Fruit fly (Drosophila melanogaster) whole organism, prepupa: Measurements from ENCODE around the gene CG12011.

Experiments
- Blimp-1 ChIP-seq: fragments of 200-800 bp; sonication (Bioruptor generic); optimal IDR thresholded peaks from 3 replicates; lab custom pipeline; 2017; ENCODE audit warnings: missing biosample characterization, missing genetic modification characterization, mild to moderate bottlenecking, moderate library complexity, missing genetic modification reagents
- CG10631 ChIP-seq: fragments of 200-800 bp; sonication (Bioruptor generic); optimal IDR thresholded peaks from 2 replicates; lab custom pipeline; 2016; ENCODE audit warnings: missing biosample characterization, missing genetic modification characterization
- CG10669 ChIP-seq: fragments of 200-800 bp; sonication (Bioruptor generic); optimal IDR thresholded peaks from 3 replicates; lab custom pipeline; 2018; ENCODE audit warnings: missing biosample characterization, mild to moderate bottlenecking, missing genetic modification characterization, moderate library complexity
- CG11294 ChIP-seq: fragments of 200-800 bp; sonication (Bioruptor generic); IDR thresholded peaks from 2 replicates; pipeline ENCODE4 v1.3.6; 2022; ENCODE audit warnings: missing biosample characterization, missing genetic modification characterization
- CG11762 ChIP-seq: fragments of 200-800 bp; sonication (Bioruptor generic); optimal IDR thresholded peaks from 3 replicates; lab custom pipeline; 2016; ENCODE audit warnings: missing biosample characterization, missing genetic modification characterization; ENCODE audit not compliant: insufficient read depth
- CG11902 ChIP-seq: fragments of 200-800 bp; sonication (Bioruptor generic); optimal IDR thresholded peaks from 3 replicates; lab custom pipeline; 2016; ENCODE audit warnings: missing biosample characterization, missing genetic modification characterization
- CG15336 ChIP-seq: fragments of 200-800 bp; sonication (Bioruptor generic); IDR thresholded peaks from 2 replicates; pipeline ENCODE4 v1.3.6; 2022; ENCODE audit warnings: missing biosample characterization, missing genetic modification characterization
- CG1621 ChIP-seq: fragments of 200-800 bp; sonication (Bioruptor generic); optimal IDR thresholded peaks from 3 replicates; lab custom pipeline; 2018; ENCODE audit warnings: missing biosample characterization, mild to moderate bottlenecking, missing genetic modification characterization
- CG16779 ChIP-seq: fragments of 200-800 bp; sonication (Bioruptor generic); optimal IDR thresholded peaks from 3 replicates; lab custom pipeline; 2017; ENCODE audit warnings: missing biosample characterization, mild to moderate bottlenecking, missing genetic modification characterization
- CG3032 ChIP-seq: fragments of 200-800 bp; optimal IDR thresholded peaks from 2 replicates; lab custom pipeline; 2019; ENCODE audit warnings: missing biosample characterization, mild to moderate bottlenecking, missing genetic modification characterization, moderate library complexity
- CG31627 ChIP-seq: fragments of 200-800 bp; sonication (Bioruptor generic); optimal IDR thresholded peaks from 3 replicates; lab custom pipeline; 2016; ENCODE audit warnings: missing biosample characterization, missing genetic modification characterization
- CG32006 ChIP-seq: fragments of 200-800 bp; sonication (Bioruptor generic); optimal IDR thresholded peaks from 3 replicates; lab custom pipeline; 2017; ENCODE audit warnings: missing biosample characterization, mild to moderate bottlenecking, missing genetic modification characterization
- CG34406 ChIP-seq: fragments of 200-800 bp; sonication (Bioruptor generic); optimal IDR thresholded peaks from 3 replicates; lab custom pipeline; 2016; ENCODE audit warnings: missing biosample characterization, missing genetic modification characterization
- CG3919 ChIP-seq: fragments of 200-800 bp; sonication (Bioruptor generic); optimal IDR thresholded peaks from 3 replicates; lab custom pipeline; 2016; ENCODE audit warnings: missing biosample characterization, missing genetic modification characterization
- CG6163 ChIP-seq: fragments of 200-800 bp; sonication (Bioruptor generic); IDR thresholded peaks from 3 replicates; pipeline ENCODE4 v1.3.6; 2022; ENCODE audit warnings: missing biosample characterization, missing genetic modification characterization
- CG6276 ChIP-seq: fragments of 200-800 bp; sonication (Bioruptor generic); optimal IDR thresholded peaks from 2 replicates; lab custom pipeline; 2017; ENCODE audit warnings: missing biosample characterization, mild to moderate bottlenecking, missing genetic modification characterization
- CG6792 ChIP-seq: fragments of 200-800 bp; sonication (Bioruptor generic); optimal IDR thresholded peaks from 3 replicates; lab custom pipeline; 2016; ENCODE audit warnings: missing biosample characterization, missing genetic modification characterization
- CG6854 ChIP-seq: fragments of 200-800 bp; sonication (Bioruptor generic); optimal IDR thresholded peaks from 2 replicates; lab custom pipeline; 2017; ENCODE audit warnings: missing biosample characterization, mild to moderate bottlenecking, missing genetic modification characterization
- CG7368 ChIP-seq: fragments of 200-800 bp; sonication (Bioruptor generic); optimal IDR thresholded peaks from 3 replicates; lab custom pipeline; 2016; ENCODE audit warnings: missing biosample characterization, missing genetic modification characterization
- CG8319 ChIP-seq: fragments of 200-800 bp; sonication (Bioruptor generic); optimal IDR thresholded peaks from 3 replicates; lab custom pipeline; 2016; ENCODE audit warnings: missing biosample characterization, missing genetic modification characterization
- CG8632 ChIP-seq: fragments of 200-800 bp; sonication (Bioruptor generic); optimal IDR thresholded peaks from 3 replicates; lab custom pipeline; 2016; ENCODE audit warnings: missing biosample characterization, missing genetic modification characterization
- CG9139 ChIP-seq: fragments of 200-800 bp; sonication (Bioruptor generic); optimal IDR thresholded peaks from 3 replicates; lab custom pipeline; 2017; ENCODE audit warnings: missing biosample characterization, mild to moderate bottlenecking, missing genetic modification characterization
- Eip78C ChIP-seq: fragments of 200-800 bp; sonication (Bioruptor generic); peaks from one replicate; lab custom pipeline; 2016; ENCODE audit warnings: missing biosample characterization, missing genetic modification characterization
- Ets96B ChIP-seq: fragments of 200-800 bp; optimal IDR thresholded peaks from 2 replicates; lab custom pipeline; 2019; ENCODE audit warnings: missing biosample characterization, mild to moderate bottlenecking, missing genetic modification characterization, moderate library complexity
- Gug ChIP-seq: fragments of 200-800 bp; sonication (Bioruptor generic); IDR thresholded peaks from 2 replicates; pipeline ENCODE4 v1.3.6; 2022; ENCODE audit warnings: missing biosample characterization, missing genetic modification characterization
- Hr38 ChIP-seq: sonication (Bioruptor generic); optimal IDR thresholded peaks from 2 replicates; lab custom pipeline; 2016; ENCODE audit warnings: missing biosample characterization, missing genetic modification characterization
- Hr39 ChIP-seq: fragments of 200-800 bp; sonication (Bioruptor generic); optimal IDR thresholded peaks from 2 replicates; lab custom pipeline; 2016; ENCODE audit warnings: missing biosample characterization, missing genetic modification characterization
- Hr4 ChIP-seq: fragments of 200-800 bp; sonication (Bioruptor generic); optimal IDR thresholded peaks from 3 replicates; lab custom pipeline; 2016; ENCODE audit warnings: missing biosample characterization, missing genetic modification characterization
- Lpt ChIP-seq: fragments of 200-800 bp; sonication (Bioruptor generic); optimal IDR thresholded peaks from 3 replicates; lab custom pipeline; 2016; ENCODE audit warnings: missing biosample characterization, missing genetic modification characterization
- Met ChIP-seq: fragments of 200-800 bp; sonication (Bioruptor generic); optimal IDR thresholded peaks from 3 replicates; lab custom pipeline; 2016; ENCODE audit warnings: missing biosample characterization, missing genetic modification characterization
- OdsH ChIP-seq: fragments of 200-800 bp; sonication (Bioruptor generic); optimal IDR thresholded peaks from 3 replicates; lab custom pipeline; 2016; ENCODE audit warnings: missing biosample characterization, missing genetic modification characterization
- Smox ChIP-seq: fragments of 200-800 bp; sonication (Bioruptor generic); optimal IDR thresholded peaks from 3 replicates; lab custom pipeline; 2016; ENCODE audit warnings: missing biosample characterization, missing genetic modification characterization
- Sox102F ChIP-seq: fragments of 200-800 bp; sonication (Bioruptor generic); optimal IDR thresholded peaks from 2 replicates; lab custom pipeline; 2016; ENCODE audit warnings: missing biosample characterization, mild to moderate bottlenecking, missing genetic modification characterization
- Sox14 ChIP-seq: fragments of 200-800 bp; sonication (Bioruptor generic); optimal IDR thresholded peaks from 3 replicates; lab custom pipeline; 2016; ENCODE audit warnings: missing biosample characterization, missing genetic modification characterization
- Sox15 ChIP-seq: fragments of 200-800 bp; sonication (Bioruptor generic); optimal IDR thresholded peaks from 3 replicates; lab custom pipeline; 2016; ENCODE audit warnings: missing biosample characterization, missing genetic modification characterization
- achi ChIP-seq: fragments of 200-800 bp; sonication (Bioruptor generic); optimal IDR thresholded peaks from 3 replicates; lab custom pipeline; 2016; ENCODE audit warnings: missing biosample characterization, missing genetic modification characterization
- cyc ChIP-seq: fragments of 200-800 bp; sonication (Bioruptor generic); optimal IDR thresholded peaks from 3 replicates; lab custom pipeline; 2016; ENCODE audit warnings: missing biosample characterization, missing genetic modification characterization
- dac ChIP-seq: fragments of 200-800 bp; sonication (Bioruptor generic); optimal IDR thresholded peaks from 2 replicates; lab custom pipeline; 2017; ENCODE audit warnings: missing biosample characterization, mild to moderate bottlenecking, missing genetic modification characterization
- eg ChIP-seq: fragments of 200-800 bp; sonication (Bioruptor generic); IDR thresholded peaks from 3 replicates; pipeline ENCODE4 v1.3.6; 2022; ENCODE audit warnings: missing biosample characterization, missing genetic modification characterization
- esn ChIP-seq: fragments of 200-800 bp; sonication (Bioruptor generic); optimal IDR thresholded peaks from 2 replicates; lab custom pipeline; 2016; ENCODE audit warnings: missing biosample characterization, mild to moderate bottlenecking, missing genetic modification characterization, moderate library complexity
- fd85E ChIP-seq: fragments of 200-800 bp; sonication (Bioruptor generic); optimal IDR thresholded peaks from 3 replicates; lab custom pipeline; 2016; ENCODE audit warnings: missing biosample characterization, missing genetic modification characterization
- fkh ChIP-seq: fragments of 200-800 bp; sonication (Bioruptor generic); optimal IDR thresholded peaks from 3 replicates; lab custom pipeline; 2017; ENCODE audit warnings: missing biosample characterization, mild to moderate bottlenecking, missing genetic modification characterization, moderate library complexity
- lz ChIP-seq: fragments of 200-800 bp; sonication (Bioruptor generic); optimal IDR thresholded peaks from 3 replicates; lab custom pipeline; 2016; ENCODE audit warnings: missing biosample characterization, missing genetic modification characterization
- net ChIP-seq: fragments of 200-800 bp; sonication (Bioruptor generic); optimal IDR thresholded peaks from 3 replicates; lab custom pipeline; 2016; ENCODE audit warnings: missing biosample characterization, missing genetic modification characterization
- pdm3 ChIP-seq: fragments of 200-800 bp; sonication (Bioruptor generic); optimal IDR thresholded peaks from 3 replicates; lab custom pipeline; 2016; ENCODE audit warnings: missing biosample characterization, missing genetic modification characterization
- salr ChIP-seq, 2 experiments: fragments of 200-800 bp; sonication (Bioruptor generic); optimal IDR thresholded peaks; 3 replicates each; lab custom pipeline; 2016 to 2018; ENCODE audit warnings: missing biosample characterization in 2 of 2, missing genetic modification characterization in 2 of 2, mild to moderate bottlenecking in 1 of 2
- spab ChIP-seq: fragments of 200-800 bp; sonication (Bioruptor generic); optimal IDR thresholded peaks from 2 replicates; lab custom pipeline; 2017; ENCODE audit warnings: missing biosample characterization, mild to moderate bottlenecking, missing genetic modification characterization, missing genetic modification reagents
- topi ChIP-seq: fragments of 200-800 bp; sonication (Bioruptor generic); optimal IDR thresholded peaks from 3 replicates; lab custom pipeline; 2016; ENCODE audit warnings: missing biosample characterization, missing genetic modification characterization
- vri ChIP-seq: fragments of 200-800 bp; sonication (Bioruptor generic); optimal IDR thresholded peaks from 3 replicates; lab custom pipeline; 2016; ENCODE audit warnings: missing biosample characterization, mild to moderate bottlenecking, missing genetic modification characterization

The CG12011 gene

dm6 chr3L:1667423-1667822 is 27.0 kb upstream of the CG12011 start:
- TF ChIP-seq CG11294 (GFP tag; lab: Robert Waterston, UW) (no peak), CG6276 (GFP tag; lab: Kevin White, UChicago) (no peak), CG3032 (no peak), esn (GFP tag; lab: Kevin White, UChicago) (no peak), CG6163 (GFP tag; lab: Robert Waterston, UW) (no peak), Eip78C (GFP tag; lab: Kevin White, UChicago) (no peak), vri (GFP tag; lab: Kevin White, UChicago) (no peak), Hr4 (no peak), Ets96B (tag; lab: Kevin White, UChicago) (no peak), Gug (GFP tag; lab: Robert Waterston, UW) (no peak), Blimp-1 (GFP tag; lab: Kevin White, UChicago) (no peak), CG31627 (GFP tag; lab: Kevin White, UChicago) (no peak), cyc (GFP tag; lab: Kevin White, UChicago) (no peak), CG8632 (no peak), CG6854 (GFP tag; lab: Kevin White, UChicago) (no peak), CG10631 (GFP tag; lab: Kevin White, UChicago) (no peak)

dm6 chr3L:1668504-1668903 is 25.9 kb upstream of the CG12011 start, which contains the start of gene RpL23A:
Gene RpL23A, minus strand, starts transcription at chr3L:1668654.
- TF ChIP-seq Smox (GFP tag; lab: Kevin White, UChicago) = peak; percentile 79
- peak; percentile 70 for TF ChIP-seq Sox102F (GFP tag; lab: Kevin White, UChicago)
- no peak for TF ChIP-seq pdm3 (GFP tag; lab: Kevin White, UChicago)
- TF ChIP-seq Hr39 = peak; percentile 88
- no peak for TF ChIP-seq CG3919 (GFP tag; lab: Kevin White, UChicago)
- TF ChIP-seq CG9139 (GFP tag; lab: Kevin White, UChicago) = peak; percentile 77
- TF ChIP-seq CG31627 (GFP tag; lab: Kevin White, UChicago) = peak; percentile 93
- peak; percentile 85 for TF ChIP-seq CG7368 (GFP tag; lab: Kevin White, UChicago)
- TF ChIP-seq salr (GFP tag; optimal IDR thresholded peaks at IDR 0.05; lab: Kevin White, UChicago) = peak in 1 of 2 experiments; percentile 86
- TF ChIP-seq CG8319 = peak; percentile 73
- peak; percentile 84 for TF ChIP-seq eg (GFP tag; lab: Robert Waterston, UW)
- peak; percentile 79 for TF ChIP-seq OdsH (GFP tag; lab: Kevin White, UChicago)
- TF ChIP-seq CG34406 (GFP tag; lab: Kevin White, UChicago) = peak; percentile 58
- peak; percentile 87 for TF ChIP-seq CG1621
- TF ChIP-seq CG6276 (GFP tag; lab: Kevin White, UChicago) = no peak
- TF ChIP-seq fkh (GFP tag; lab: Kevin White, UChicago) = peak; percentile 77
- TF ChIP-seq CG3032 = peak; percentile 76
- TF ChIP-seq CG11902 (GFP tag; lab: Kevin White, UChicago) = peak; percentile 81
- no peak for TF ChIP-seq Hr38 (GFP tag; lab: Kevin White, UChicago)
- TF ChIP-seq CG10669 (GFP tag; lab: Kevin White, UChicago) = no peak
- no peak for TF ChIP-seq CG32006
- peak; percentile 93 for TF ChIP-seq CG6163 (GFP tag; lab: Robert Waterston, UW)
- peak; percentile 57 for TF ChIP-seq CG11762
- TF ChIP-seq Sox15 = peak; percentile 55
- TF ChIP-seq esn (GFP tag; lab: Kevin White, UChicago) = peak; percentile 91
- TF ChIP-seq achi (GFP tag; lab: Kevin White, UChicago) = peak; percentile 100
- no peak for TF ChIP-seq CG8632
- no peak for TF ChIP-seq vri (GFP tag; lab: Kevin White, UChicago)
- peak; percentile 94 for TF ChIP-seq cyc (GFP tag; lab: Kevin White, UChicago)
- TF ChIP-seq dac (GFP tag; lab: Kevin White, UChicago) = peak; percentile 62
- TF ChIP-seq spab (GFP tag; lab: Kevin White, UChicago) = no peak
- peak; percentile 68 for TF ChIP-seq Sox14 (GFP tag; lab: Kevin White, UChicago)
- TF ChIP-seq lz = peak; percentile 92
- peak; percentile 73 for TF ChIP-seq CG6792 (GFP tag; lab: Kevin White, UChicago)
- no peak for TF ChIP-seq Lpt (GFP tag; lab: Kevin White, UChicago)
- peak; percentile 85 for TF ChIP-seq Met (GFP tag; lab: Kevin White, UChicago)
- TF ChIP-seq fd85E (GFP tag; lab: Kevin White, UChicago) = peak; percentile 75
- peak; percentile 74 for TF ChIP-seq CG16779 (tag; lab: Kevin White, UChicago)
- TF ChIP-seq CG15336 = no peak
- peak; percentile 35; the same call in 1 of the 2 replicates for TF ChIP-seq CG11294 (GFP tag; lab: Robert Waterston, UW)
- peak; percentile 87 for TF ChIP-seq topi
- peak; percentile 95 for TF ChIP-seq Eip78C (GFP tag; lab: Kevin White, UChicago)
- TF ChIP-seq Blimp-1 (GFP tag; lab: Kevin White, UChicago) = peak; percentile 84
- peak; percentile 74 for TF ChIP-seq net (GFP tag; lab: Kevin White, UChicago)
- TF ChIP-seq CG6854 (GFP tag; lab: Kevin White, UChicago) = peak; percentile 89
